Worm (Caenorhabditis elegans): ENCODE results near the gene col-73.

Gene col-73

ce11 chrII:4858906-4859411 lies 14.0 kb downstream of the col-73 start:
- no peak for TF ChIP-seq sdc-2 (tag; optimal IDR thresholded peaks at IDR 0.05)
- TF ChIP-seq lim-6 (tag; optimal IDR thresholded peaks at IDR 0.05) = no peak
- no peak for TF ChIP-seq hlh-30 (tag; optimal IDR thresholded peaks at IDR 0.05; ENCODE audit: insufficient read depth)
- no peak for TF ChIP-seq Y22D7AL.16 (tag; optimal IDR thresholded peaks at IDR 0.05)
- no peak for TF ChIP-seq C08G9.2 (tag; optimal IDR thresholded peaks at IDR 0.05)
- no peak for TF ChIP-seq pros-1 (tag; optimal IDR thresholded peaks at IDR 0.05)
- TF ChIP-seq ttx-3 (tag; optimal IDR thresholded peaks at IDR 0.05) = no peak
- no peak for TF ChIP-seq lin-11 (tag; optimal IDR thresholded peaks at IDR 0.05)
- TF ChIP-seq hlh-13 (GFP tag; optimal IDR thresholded peaks at IDR 0.05) = no peak
- no peak for TF ChIP-seq elt-4 (tag; optimal IDR thresholded peaks at IDR 0.05)
- no peak for TF ChIP-seq ets-4 (tag; optimal IDR thresholded peaks at IDR 0.05)
- TF ChIP-seq ref-2 (tag; optimal IDR thresholded peaks at IDR 0.05) = no peak
- TF ChIP-seq ceh-24 (tag; optimal IDR thresholded peaks at IDR 0.05) = no peak
- no peak for TF ChIP-seq odd-2 (tag; optimal IDR thresholded peaks at IDR 0.05)
- no peak for TF ChIP-seq pag-3 (tag; optimal IDR thresholded peaks at IDR 0.05; ENCODE audit: borderline replicate concordance)
- TF ChIP-seq hlh-6 (tag; optimal IDR thresholded peaks at IDR 0.05) = no peak

ce11 chrII:4857873-4858364 lies 15.0 kb downstream of the col-73 start, which contains the start of gene F11G11.5:
F11G11.5 (plus strand) TSS chrII:4857923.
- TF ChIP-seq pha-4 (tag; optimal IDR thresholded peaks at IDR 0.05) (no peak), C08G9.2 (tag; optimal IDR thresholded peaks at IDR 0.05) (no peak), pat-9 (tag; optimal IDR thresholded peaks at IDR 0.05) (no peak), hlh-6 (tag; optimal IDR thresholded peaks at IDR 0.05) (no peak), ceh-14 (tag; optimal IDR thresholded peaks at IDR 0.05) (no peak), ama-1 (optimal IDR thresholded peaks at IDR 0.05) (no peak), ceh-9 (tag; optimal IDR thresholded peaks at IDR 0.05) (no peak), ttx-3 (tag; optimal IDR thresholded peaks at IDR 0.05) (no peak), elt-2 (tag; optimal IDR thresholded peaks at IDR 0.05) (no peak)

ce11 chrII:4857086-4857485 lies 15.8 kb downstream of the col-73 start:
- no peak for TF ChIP-seq unc-55 (GFP tag; optimal IDR thresholded peaks at IDR 0.05)
- TF ChIP-seq elt-2 (tag; optimal IDR thresholded peaks at IDR 0.05) = peak; percentile 98

- no peak for TF ChIP-seq ets-4 (tag; optimal IDR thresholded peaks at IDR 0.05)
- no peak for TF ChIP-seq lim-6 (tag; optimal IDR thresholded peaks at IDR 0.05)
- TF ChIP-seq pax-1 (tag; optimal IDR thresholded peaks at IDR 0.05) = no peak
- TF ChIP-seq syd-9 (tag; optimal IDR thresholded peaks at IDR 0.05) = no peak
- no peak for TF ChIP-seq hlh-8 (tag; optimal IDR thresholded peaks at IDR 0.05)
- TF ChIP-seq tbx-2 (tag; optimal IDR thresholded peaks at IDR 0.05) = no peak
- TF ChIP-seq ceh-22 (tag; optimal IDR thresholded peaks at IDR 0.05) = no peak
- TF ChIP-seq tbx-7 (tag; optimal IDR thresholded peaks at IDR 0.05) = no peak
- no peak for TF ChIP-seq ama-1 (optimal IDR thresholded peaks at IDR 0.05)
- TF ChIP-seq ceh-48 (tag; optimal IDR thresholded peaks at IDR 0.05) = no peak
- no peak for TF ChIP-seq npax-4 (tag; optimal IDR thresholded peaks at IDR 0.05)
- no peak for TF ChIP-seq pag-3 (tag; optimal IDR thresholded peaks at IDR 0.05; ENCODE audit: borderline replicate concordance)
- no peak for TF ChIP-seq eyg-1 (tag; optimal IDR thresholded peaks at IDR 0.05)
- TF ChIP-seq nhr-11 (tag; optimal IDR thresholded peaks at IDR 0.05) = no peak
Measured at ce11 chrII:4856113-4856512, 16.8 kb downstream of the col-73 start.

ce11 chrII:4855489-4855888 lies 17.4 kb downstream of the col-73 start:
- no peak for TF ChIP-seq sdc-2 (tag; optimal IDR thresholded peaks at IDR 0.05)
- TF ChIP-seq pha-4 (tag; optimal IDR thresholded peaks at IDR 0.05) = no peak
- no peak for TF ChIP-seq K09A11.1 (tag; optimal IDR thresholded peaks at IDR 0.05; ENCODE audit: insufficient read depth)
- no peak for TF ChIP-seq ets-4 (tag; optimal IDR thresholded peaks at IDR 0.05)
- no peak for TF ChIP-seq eyg-1 (tag; optimal IDR thresholded peaks at IDR 0.05)
- no peak for TF ChIP-seq tbx-2 (tag; optimal IDR thresholded peaks at IDR 0.05)
- peak; percentile 22 for TF ChIP-seq unc-42 (tag; optimal IDR thresholded peaks at IDR 0.05)
- no peak for TF ChIP-seq ceh-14 (tag; optimal IDR thresholded peaks at IDR 0.05)

Data from whole organism, late embryonic.